Fruit fly (Drosophila melanogaster) S2 (cell line): ENCODE measurements around the gene CG43954.

Experiments used
- CG8478 ChIP-seq: fragments of >200 bp; optimal IDR thresholded peaks from 2 replicates; lab custom pipeline; 2018
- CTCF ChIP-seq, 2 experiments: fragments of >200 bp; optimal IDR thresholded peaks; 2 replicates each; lab custom pipeline; 2018

dm6 chr3L:16634091-16634490 is 77.4 kb downstream of the CG43954 start:
- TF ChIP-seq CTCF (optimal IDR thresholded peaks at IDR 0.05; lab: Kevin White, UChicago) (no peak), CG8478 (lab: Kevin White, UChicago) (no peak)
